Worm (Caenorhabditis elegans) whole organism, early embryonic: Measurements from ENCODE around the gene T26H5.14.

Source experiments
- B0310.2 ChIP-seq: sonication (generic microtip); optimal IDR thresholded peaks from 2 replicates; lab custom pipeline; 2016; ENCODE audit warnings: mild to moderate bottlenecking, missing genetic modification characterization, missing compliant biosample characterization
- F13C5.2 ChIP-seq: sonication (generic microtip); optimal IDR thresholded peaks from 2 replicates; lab custom pipeline; 2017; ENCODE audit warnings: mild to moderate bottlenecking, missing genetic modification characterization, inconsistent platforms, missing compliant biosample characterization
- aly-1 ChIP-seq: sonication (generic microtip); optimal IDR thresholded peaks from 2 replicates; lab custom pipeline; 2016; ENCODE audit warnings: missing genetic modification characterization, missing compliant biosample characterization
- ama-1 ChIP-seq: fragments of 150-350 bp; optimal IDR thresholded peaks from 2 replicates; lab custom pipeline; 2014
- ceh-13 ChIP-seq: fragments of 200-800 bp; sonication (Bioruptor generic); optimal IDR thresholded peaks from 2 replicates; lab custom pipeline; 2018; ENCODE audit warnings: mild to moderate bottlenecking, missing genetic modification characterization, missing compliant biosample characterization
- ceh-36 ChIP-seq: sonication (generic microtip); optimal IDR thresholded peaks from 2 replicates; lab custom pipeline; 2016; ENCODE audit warnings: missing genetic modification characterization, inconsistent platforms, missing compliant biosample characterization
- ets-7 ChIP-seq: sonication (generic microtip); optimal IDR thresholded peaks from 2 replicates; lab custom pipeline; 2016; ENCODE audit warnings: missing genotype, missing genetic modification characterization, missing compliant biosample characterization
- flt-1 ChIP-seq: fragments of 200-800 bp; sonication (Bioruptor generic); IDR thresholded peaks from 2 replicates; pipeline ENCODE4 v1.3.6; 2022; ENCODE audit warnings: missing genetic modification characterization, missing compliant biosample characterization
- hmbx-1 ChIP-seq: sonication (generic microtip); optimal IDR thresholded peaks from 2 replicates; lab custom pipeline; 2016; ENCODE audit warnings: mild to moderate bottlenecking, missing genetic modification characterization, missing compliant biosample characterization
- hmg-4 ChIP-seq: fragments of 200-800 bp; sonication (Bioruptor generic); optimal IDR thresholded peaks from 2 replicates; lab custom pipeline; 2018; ENCODE audit warnings: mild to moderate bottlenecking, missing genetic modification characterization, missing compliant biosample characterization
- hnd-1 ChIP-seq: sonication (generic microtip); optimal IDR thresholded peaks from 2 replicates; lab custom pipeline; 2016; ENCODE audit warnings: missing genetic modification characterization, missing compliant biosample characterization
- pes-1 ChIP-seq: fragments of 200-800 bp; sonication (Bioruptor generic); IDR thresholded peaks from 2 replicates; pipeline ENCODE4 v1.3.6; 2022; ENCODE audit warnings: missing genetic modification reagents, missing genetic modification characterization, missing compliant biosample characterization
- scrt-1 ChIP-seq: fragments of 200-800 bp; sonication (Bioruptor generic); IDR thresholded peaks from 2 replicates; pipeline ENCODE4 v1.3.6; 2022; ENCODE audit warnings: missing genetic modification characterization, missing compliant biosample characterization
- sea-1 ChIP-seq: fragments of 200-800 bp; sonication (Bioruptor generic); conservative IDR thresholded peaks from 2 replicates; pipeline ENCODE4 v1.3.6; 2022; ENCODE audit warnings: missing genetic modification characterization, missing compliant biosample characterization
- tbx-11 ChIP-seq: fragments of 200-800 bp; sonication (Bioruptor generic); IDR thresholded peaks from 2 replicates; pipeline ENCODE4 v1.3.6; 2022; ENCODE audit warnings: missing genetic modification characterization, missing compliant biosample characterization
- tbx-37 ChIP-seq: fragments of 200-800 bp; sonication (Bioruptor generic); conservative IDR thresholded peaks from 2 replicates; pipeline ENCODE4 v1.3.6; 2022; ENCODE audit warnings: missing genetic modification reagents, missing genetic modification characterization, missing compliant biosample characterization
- tra-4 ChIP-seq: sonication (generic microtip); optimal IDR thresholded peaks from 2 replicates; lab custom pipeline; 2017; ENCODE audit warnings: missing genetic modification characterization, missing compliant biosample characterization

The T26H5.14 gene

DNA sequence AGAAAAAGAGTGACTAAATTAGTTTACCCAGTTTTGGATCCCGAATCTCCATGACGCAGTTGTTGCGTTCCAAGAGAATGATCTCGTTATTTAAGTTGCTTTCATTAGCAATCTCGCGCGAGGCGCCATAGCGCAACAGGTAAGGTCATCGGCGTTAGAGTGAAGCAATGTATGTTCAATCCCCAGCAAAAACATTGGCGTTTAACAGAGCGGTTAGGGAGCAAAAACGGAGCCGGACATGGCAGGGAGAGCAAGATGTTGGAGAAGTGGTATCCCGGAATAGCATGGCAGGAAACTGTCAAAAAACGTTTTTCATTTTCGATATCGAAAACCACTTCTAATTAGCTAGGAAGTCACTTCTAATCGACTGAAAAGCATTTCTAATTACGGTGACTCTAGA, 5.4 kb downstream of the T26H5.14 start:
- no peak for TF ChIP-seq ceh-13
- TF ChIP-seq hmbx-1 (tag; lab: Kevin White, UChicago), result no peak
- no peak for TF ChIP-seq sea-1
- TF ChIP-seq scrt-1, result no peak
- no peak for TF ChIP-seq flt-1 (GFP tag; lab: Robert Waterston, UW)
- TF ChIP-seq ets-7, result no peak
- no peak for TF ChIP-seq tra-4
- TF ChIP-seq ceh-36 (tag; lab: Kevin White, UChicago), result no peak
- no peak for TF ChIP-seq pes-1
- TF ChIP-seq F13C5.2, result no peak
- no peak for TF ChIP-seq aly-1 (tag; lab: Kevin White, UChicago)
- TF ChIP-seq hmg-4 (GFP tag; lab: Kevin White, UChicago), result no peak
- no peak for TF ChIP-seq hnd-1
- TF ChIP-seq B0310.2 (tag; lab: Kevin White, UChicago), result no peak
- no peak for TF ChIP-seq tbx-37 (GFP tag; lab: Robert Waterston, UW)
- TF ChIP-seq ama-1 (lab: Kevin White, UChicago), result no peak

DNA sequence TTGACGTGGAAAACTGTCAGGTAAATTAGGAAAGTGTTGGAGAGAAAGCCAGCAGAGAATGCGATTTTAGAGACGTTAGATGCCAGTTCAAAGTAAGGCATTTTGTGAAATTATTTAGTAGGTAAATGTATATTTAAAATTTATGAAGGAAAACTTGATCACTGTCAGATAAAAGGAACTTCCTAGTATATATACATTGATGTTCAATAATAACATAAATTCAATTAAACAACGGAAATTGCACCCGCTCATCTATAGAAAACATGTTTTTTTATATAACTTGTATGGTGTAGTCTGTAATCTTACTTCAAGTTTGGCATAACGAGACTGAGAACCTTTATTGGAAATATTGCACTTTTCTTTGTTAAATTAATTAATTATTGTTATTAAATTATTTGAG, 10.1 kb downstream of the T26H5.14 start, which contains the start of gene str-71:
str-71 (minus strand) TSS at position 101 of the 400 bp plus-strand sequence.
- TF ChIP-seq tra-4 (no peak), sea-1 (no peak), tbx-11 (no peak), scrt-1 (no peak), hmbx-1 (tag; lab: Kevin White, UChicago) (no peak), B0310.2 (tag; lab: Kevin White, UChicago) (no peak), hnd-1 (no peak), ama-1 (lab: Kevin White, UChicago) (no peak), ceh-36 (tag; lab: Kevin White, UChicago) (no peak), aly-1 (tag; lab: Kevin White, UChicago) (no peak), flt-1 (GFP tag; lab: Robert Waterston, UW) (no peak), hmg-4 (GFP tag; lab: Kevin White, UChicago) (no peak), ets-7 (no peak), tbx-37 (GFP tag; lab: Robert Waterston, UW) (no peak), ceh-13 (no peak), F13C5.2 (no peak), pes-1 (no peak)

DNA sequence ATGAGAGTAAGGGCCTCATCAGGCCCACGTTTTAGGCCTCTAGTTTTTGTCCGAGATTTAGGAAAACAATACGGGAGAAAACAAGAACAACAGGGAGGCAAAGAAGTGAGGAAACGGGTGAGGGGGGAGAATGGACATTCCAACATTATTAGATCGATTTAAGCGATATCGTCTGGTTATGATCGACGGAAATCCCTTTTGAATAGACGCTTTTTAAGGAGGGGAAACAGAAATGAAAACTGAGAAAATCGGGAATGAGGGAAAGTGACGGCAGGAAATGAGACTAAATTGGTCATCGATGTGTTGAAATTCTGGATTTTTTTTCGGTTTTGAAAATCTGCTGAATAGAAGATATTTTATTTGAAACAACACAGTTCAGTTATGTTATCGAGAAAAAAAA, 15.4 kb downstream of the T26H5.14 start, which contains the start of gene rocf-1:
rocf-1 (minus strand) TSS at position 101 of the 400 bp plus-strand sequence.
- no peak for TF ChIP-seq ceh-13
- no peak for TF ChIP-seq ama-1 (lab: Kevin White, UChicago)
- no peak for TF ChIP-seq B0310.2 (tag; lab: Kevin White, UChicago)
- no peak for TF ChIP-seq pes-1

- TF ChIP-seq scrt-1, result peak; percentile 83
- peak; percentile 77 for TF ChIP-seq tra-4
- TF ChIP-seq tbx-11, result peak; percentile 78
- TF ChIP-seq ceh-13, result peak; percentile 55
- TF ChIP-seq aly-1 (tag; lab: Kevin White, UChicago), result peak; percentile 81
- TF ChIP-seq F13C5.2, result peak; percentile 93
- peak; percentile 67 for TF ChIP-seq ets-7
- peak; percentile 86 for TF ChIP-seq sea-1
- peak; percentile 86 for TF ChIP-seq pes-1
- TF ChIP-seq hnd-1, result peak; percentile 69
- TF ChIP-seq flt-1 (GFP tag; lab: Robert Waterston, UW), result peak; percentile 67
- peak; percentile 72 for TF ChIP-seq tbx-37 (GFP tag; lab: Robert Waterston, UW)
- no peak for TF ChIP-seq ama-1 (lab: Kevin White, UChicago)
- peak; percentile 94 for TF ChIP-seq hmg-4 (GFP tag; lab: Kevin White, UChicago)
- peak; percentile 57 for TF ChIP-seq B0310.2 (tag; lab: Kevin White, UChicago)
- TF ChIP-seq hmbx-1 (tag; lab: Kevin White, UChicago), result peak; percentile 65
- peak; percentile 74 for TF ChIP-seq ceh-36 (tag; lab: Kevin White, UChicago)
These were observed 16.2 kb downstream of the T26H5.14 start, which contains the start of gene pqn-71 for ce11 chrV:15465032-15465727. Gene pqn-71 (plus strand): TSS chrV:15465677.

ce11 chrV:15466017-15466416, 17.1 kb downstream of the T26H5.14 start:
- TF ChIP-seq hnd-1, result no peak
- no peak for TF ChIP-seq hmg-4 (GFP tag; lab: Kevin White, UChicago)
- TF ChIP-seq tbx-11, result no peak
- no peak for TF ChIP-seq tra-4
- no peak for TF ChIP-seq ceh-13
- TF ChIP-seq scrt-1, result no peak
- TF ChIP-seq aly-1 (tag; lab: Kevin White, UChicago), result no peak
- TF ChIP-seq F13C5.2, result no peak
- no peak for TF ChIP-seq pes-1
- TF ChIP-seq flt-1 (GFP tag; lab: Robert Waterston, UW), result no peak
- TF ChIP-seq ceh-36 (tag; lab: Kevin White, UChicago), result no peak
- TF ChIP-seq sea-1, result no peak
- TF ChIP-seq ama-1 (lab: Kevin White, UChicago), result no peak
- no peak for TF ChIP-seq ets-7
- TF ChIP-seq hmbx-1 (tag; lab: Kevin White, UChicago), result no peak
- TF ChIP-seq tbx-37 (GFP tag; lab: Robert Waterston, UW), result no peak
- no peak for TF ChIP-seq B0310.2 (tag; lab: Kevin White, UChicago)

DNA sequence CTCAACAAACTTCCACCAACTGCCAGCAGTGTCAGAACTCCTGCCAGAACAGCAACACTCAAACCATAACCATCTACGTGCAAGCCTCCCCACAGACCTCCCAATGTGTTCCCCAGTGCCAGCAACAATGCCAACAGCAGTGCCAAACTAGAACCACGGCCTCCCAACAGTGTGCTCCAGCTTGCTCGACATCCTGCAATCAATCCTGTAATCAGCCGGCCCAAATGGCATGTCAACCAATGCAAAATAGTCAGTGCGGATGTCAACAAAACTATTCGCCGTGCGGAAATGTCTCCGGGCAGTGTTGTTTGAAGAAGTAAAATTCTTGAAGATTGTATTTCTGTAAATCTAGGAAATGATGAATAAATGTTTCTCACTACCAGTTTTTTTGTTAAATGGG, 17.8 kb downstream of the T26H5.14 start:
- no peak for TF ChIP-seq tbx-11
- no peak for TF ChIP-seq aly-1 (tag; lab: Kevin White, UChicago)
- TF ChIP-seq pes-1, result no peak
- no peak for TF ChIP-seq ceh-36 (tag; lab: Kevin White, UChicago)
- TF ChIP-seq ama-1 (lab: Kevin White, UChicago), result no peak
- no peak for TF ChIP-seq sea-1
- TF ChIP-seq F13C5.2, result no peak
- no peak for TF ChIP-seq scrt-1
- no peak for TF ChIP-seq tbx-37 (GFP tag; lab: Robert Waterston, UW)
- TF ChIP-seq hmbx-1 (tag; lab: Kevin White, UChicago), result no peak
- TF ChIP-seq hmg-4 (GFP tag; lab: Kevin White, UChicago), result no peak
- no peak for TF ChIP-seq ets-7
- TF ChIP-seq flt-1 (GFP tag; lab: Robert Waterston, UW), result no peak
- TF ChIP-seq hnd-1, result no peak
- no peak for TF ChIP-seq B0310.2 (tag; lab: Kevin White, UChicago)
- TF ChIP-seq ceh-13, result no peak
- TF ChIP-seq tra-4, result no peak

- TF ChIP-seq ceh-13, result no peak
- no peak for TF ChIP-seq F13C5.2
- no peak for TF ChIP-seq tbx-37 (GFP tag; lab: Robert Waterston, UW)
- TF ChIP-seq ceh-36 (tag; lab: Kevin White, UChicago), result no peak
- no peak for TF ChIP-seq sea-1
- TF ChIP-seq aly-1 (tag; lab: Kevin White, UChicago), result no peak
- no peak for TF ChIP-seq tra-4
- TF ChIP-seq B0310.2 (tag; lab: Kevin White, UChicago), result no peak
- TF ChIP-seq pes-1, result no peak
- TF ChIP-seq hmbx-1 (tag; lab: Kevin White, UChicago), result no peak
- no peak for TF ChIP-seq flt-1 (GFP tag; lab: Robert Waterston, UW)
- TF ChIP-seq hmg-4 (GFP tag; lab: Kevin White, UChicago), result no peak
- TF ChIP-seq ama-1 (lab: Kevin White, UChicago), result no peak
- no peak for TF ChIP-seq scrt-1
- TF ChIP-seq tbx-11, result no peak
- TF ChIP-seq hnd-1, result no peak
- TF ChIP-seq ets-7, result no peak
These were observed 22.1 kb downstream of the T26H5.14 start, which contains the start of gene dpf-1 for ce11 chrV:15471029-15471428. Gene dpf-1 (plus strand): TSS chrV:15471329.
